Fruit fly (Drosophila melanogaster) whole organism, adult: Measurements from ENCODE around the gene CG42758.

Source experiments
- CG5204 ChIP-seq: fragments of 200-800 bp; sonication (Bioruptor generic); optimal IDR thresholded peaks from 2 replicates; lab custom pipeline; 2016; ENCODE audit warnings: missing biosample characterization, missing genetic modification characterization
- Hr96 ChIP-seq: fragments of 200-800 bp; sonication (Bioruptor generic); optimal IDR thresholded peaks from 2 replicates; lab custom pipeline; 2016; ENCODE audit warnings: missing biosample characterization, missing genetic modification characterization
- pad ChIP-seq: fragments of 200-800 bp; sonication (Bioruptor generic); optimal IDR thresholded peaks from 3 replicates; lab custom pipeline; 2017; ENCODE audit warnings: missing biosample characterization, missing genetic modification characterization, mild to moderate bottlenecking, moderate library complexity, missing genetic modification reagents

DNA sequence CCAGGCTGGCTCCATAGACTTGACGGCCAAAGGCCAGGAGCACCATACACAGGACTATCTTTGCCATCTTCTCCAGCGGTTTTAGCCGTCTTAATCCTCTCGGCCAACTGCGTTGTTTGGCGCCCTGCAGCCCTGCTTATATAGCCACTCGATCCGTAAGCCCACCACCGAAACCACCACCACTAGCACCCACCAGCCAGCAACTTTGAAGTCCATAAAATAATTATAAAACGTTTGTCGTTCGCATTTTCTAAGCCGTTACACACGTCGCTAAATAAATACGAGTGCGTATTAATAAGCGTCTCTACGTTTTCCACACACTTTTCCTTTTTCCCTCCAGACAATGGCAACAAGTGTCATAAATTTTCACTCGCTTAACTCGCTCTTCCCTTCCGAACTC, 6.6 kb upstream of the CG42758 start, which contains the start of gene Lk:
- no peak for TF ChIP-seq CG5204 (GFP tag; lab: Kevin White, UChicago)
- TF ChIP-seq Hr96 (GFP tag; lab: Kevin White, UChicago) = no peak
- no peak for TF ChIP-seq pad
